Worm (Caenorhabditis elegans): ENCODE measurements around the gene dat-1.

- TF ChIP-seq lin-39 (tag; optimal IDR thresholded peaks at IDR 0.05) (no peak), elt-1 (tag; optimal IDR thresholded peaks at IDR 0.05) (no peak), nhr-11 (tag; optimal IDR thresholded peaks at IDR 0.05) (no peak), unc-55 (GFP tag; optimal IDR thresholded peaks at IDR 0.05) (no peak), mdl-1 (tag; optimal IDR thresholded peaks at IDR 0.05) (no peak), nhr-12 (tag; optimal IDR thresholded peaks at IDR 0.05) (no peak)
Measured at ce11 chrIII:9255801-9256200, 13.0 kb downstream of the dat-1 start.

Measured in whole organism, L2 larva.